Fruit fly (Drosophila melanogaster): ENCODE results near the gene Cyp4d2.

dm6 chrX:2218455-2218854 lies 42.6 kb downstream of the Cyp4d2 start:
- TF ChIP-seq ovo (GFP tag; optimal IDR thresholded peaks at IDR 0.05) = no peak
- no peak for TF ChIP-seq CG33017 (tag; optimal IDR thresholded peaks at IDR 0.05)
- no peak for TF ChIP-seq toe (GFP tag; optimal IDR thresholded peaks at IDR 0.05)
- TF ChIP-seq kay (GFP tag; ENCODE audit: borderline replicate concordance) = no peak
- no peak for TF ChIP-seq Crg-1 (GFP tag; optimal IDR thresholded peaks at IDR 0.05)
- TF ChIP-seq CG7045 (GFP tag; optimal IDR thresholded peaks at IDR 0.05) = no peak
- TF ChIP-seq Hr96 (GFP tag; optimal IDR thresholded peaks at IDR 0.05) = no peak
- TF ChIP-seq cnc (optimal IDR thresholded peaks at IDR 0.05) = no peak
- TF ChIP-seq Clk (GFP tag; optimal IDR thresholded peaks at IDR 0.05) = no peak
- TF ChIP-seq tj (GFP tag; optimal IDR thresholded peaks at IDR 0.05) = no peak
- TF ChIP-seq Mnt (GFP tag; optimal IDR thresholded peaks at IDR 0.05) = no peak

All from whole organism, adult.